Worm (Caenorhabditis elegans): ENCODE measurements around the gene gnrr-6.

Gene gnrr-6

DNA sequence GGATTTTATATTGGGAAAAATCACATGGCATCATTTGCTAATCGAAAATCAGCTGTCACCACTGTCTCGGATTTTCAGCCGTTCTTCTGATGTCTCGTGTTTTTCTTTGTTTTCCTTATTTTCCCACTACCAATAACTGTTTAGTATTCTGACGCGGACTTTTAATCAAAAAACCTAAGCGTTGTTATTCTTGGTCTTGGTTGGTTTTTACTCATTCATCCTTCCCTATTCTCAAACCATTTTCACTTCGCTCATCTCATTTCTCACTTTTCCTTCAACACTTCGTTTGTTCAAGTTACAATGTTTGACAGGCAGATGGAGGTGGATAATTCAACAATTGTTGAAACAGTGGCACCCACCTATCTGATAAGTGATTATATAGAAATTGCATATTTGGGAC is at the start of gene gnrr-6:
TSS of gene gnrr-6 (plus strand) at position 301 of the 400 bp plus-strand sequence.
- no peak for TF ChIP-seq repo-1 (tag; optimal IDR thresholded peaks at IDR 0.05)
- no peak for TF ChIP-seq attf-5 (GFP tag; optimal IDR thresholded peaks at IDR 0.05)
- no peak for TF ChIP-seq ceh-91 (GFP tag; IDR thresholded peaks at IDR 0.05)
- no peak for TF ChIP-seq aptf-2 (GFP tag; conservative IDR thresholded peaks at IDR 0.05)
- no peak for TF ChIP-seq T07F8.4 (tag; optimal IDR thresholded peaks at IDR 0.05)
- no peak for TF ChIP-seq let-607 (tag; optimal IDR thresholded peaks at IDR 0.05)
- no peak for TF ChIP-seq nfya-2 (GFP tag; IDR thresholded peaks at IDR 0.05)
- no peak for TF ChIP-seq ztf-26 (tag; optimal IDR thresholded peaks at IDR 0.05)
- no peak for TF ChIP-seq madf-10 (tag; optimal IDR thresholded peaks at IDR 0.05)
- no peak for TF ChIP-seq F57A8.1 (GFP tag; optimal IDR thresholded peaks at IDR 0.05)
- no peak for TF ChIP-seq him-1 (tag; optimal IDR thresholded peaks at IDR 0.05)
- no peak for TF ChIP-seq somi-1 (GFP tag; optimal IDR thresholded peaks at IDR 0.05)
- TF ChIP-seq unc-130 (GFP tag; optimal IDR thresholded peaks at IDR 0.05): no peak
- no peak for TF ChIP-seq hsf-1 (GFP tag; IDR thresholded peaks at IDR 0.05)
- TF ChIP-seq ceh-40 (GFP tag; IDR thresholded peaks at IDR 0.05): no peak
- TF ChIP-seq egrh-3 (GFP tag; IDR thresholded peaks at IDR 0.05): no peak
- no peak for TF ChIP-seq ztf-6 (GFP tag; IDR thresholded peaks at IDR 0.05)
- no peak for TF ChIP-seq hmg-1.2 (GFP tag; IDR thresholded peaks at IDR 0.05)
- no peak for TF ChIP-seq F49E8.2 (tag; optimal IDR thresholded peaks at IDR 0.05; ENCODE audit: insufficient read depth)

ce11 chrX:11132260-11132659 is 46.4 kb upstream of the gnrr-6 start:
- TF ChIP-seq sptf-2 (GFP tag; optimal IDR thresholded peaks at IDR 0.05) (no peak), dox-1 (GFP tag; IDR thresholded peaks at IDR 0.05) (no peak), zim-3 (tag; optimal IDR thresholded peaks at IDR 0.05) (no peak), ama-1 (optimal IDR thresholded peaks at IDR 0.05) (no peak), ama-1 (GFP tag; optimal IDR thresholded peaks at IDR 0.05) (no peak), snpc-1.3 (tag; optimal IDR thresholded peaks at IDR 0.05; ENCODE audit: insufficient read depth) (no peak), nhr-80 (tag; optimal IDR thresholded peaks at IDR 0.05) (peak; percentile 27)

ce11 chrX:11134750-11135394 is 43.8 kb upstream of the gnrr-6 start:
- TF ChIP-seq him-1 (tag; optimal IDR thresholded peaks at IDR 0.05) (no peak), ets-4 (GFP tag; optimal IDR thresholded peaks at IDR 0.05) (no peak), ZK185.1 (tag; optimal IDR thresholded peaks at IDR 0.05; ENCODE audit: poor library complexity, severe bottlenecking) (no peak), Y56A3A.18 (GFP tag; IDR thresholded peaks at IDR 0.05) (no peak), ztf-28 (GFP tag; IDR thresholded peaks at IDR 0.05) (no peak), fkh-3 (tag; optimal IDR thresholded peaks at IDR 0.05) (no peak), mcd-1 (GFP tag; IDR thresholded peaks at IDR 0.05) (no peak), lin-35 (GFP tag; optimal IDR thresholded peaks at IDR 0.05) (no peak), pha-4 (tag; optimal IDR thresholded peaks at IDR 0.05) (no peak), egl-44 (GFP tag; IDR thresholded peaks at IDR 0.05) (no peak), lin-40 (tag; optimal IDR thresholded peaks at IDR 0.05) (no peak), atf-7 (tag; optimal IDR thresholded peaks at IDR 0.05) (no peak)
